Worm (Caenorhabditis elegans) whole organism, L3 larva: ENCODE data around the gene islo-1.

Source experiments
- R02D3.7 ChIP-seq: fragments of 150-350 bp; optimal IDR thresholded peaks from 2 replicates; lab custom pipeline; 2014; ENCODE audit warnings: missing biosample characterization, missing genetic modification characterization
- ceh-82 ChIP-seq: fragments of 150-350 bp; optimal IDR thresholded peaks from 2 replicates; lab custom pipeline; 2014; ENCODE audit warnings: missing biosample characterization, missing genetic modification characterization
- elt-1 ChIP-seq: fragments of 150-350 bp; optimal IDR thresholded peaks from 2 replicates; lab custom pipeline; 2014; ENCODE audit warnings: missing biosample characterization, missing genetic modification characterization
- elt-3 ChIP-seq, 3 experiments: fragments of 150-350 bp in 1 of 3; sonication (generic microtip) in 2 of 3; optimal IDR thresholded peaks; 2 replicates in 2 of 3; 4 replicates in 1 of 3; lab custom pipeline; 2014 to 2017; ENCODE audit warnings: missing biosample characterization in 3 of 3, missing genetic modification characterization in 3 of 3
- fkh-2 ChIP-seq: fragments of 150-350 bp; optimal IDR thresholded peaks from 2 replicates; lab custom pipeline; 2014; ENCODE audit warnings: missing biosample characterization, missing genetic modification reagents, missing genetic modification characterization
- fos-1 ChIP-seq: fragments of 150-350 bp; optimal IDR thresholded peaks from 2 replicates; lab custom pipeline; 2014; ENCODE audit warnings: missing biosample characterization, missing genetic modification characterization
- nhr-12 ChIP-seq: fragments of 150-350 bp; optimal IDR thresholded peaks from 2 replicates; lab custom pipeline; 2014; ENCODE audit warnings: missing biosample characterization, missing genetic modification characterization
- nhr-28 ChIP-seq: fragments of 150-350 bp; optimal IDR thresholded peaks from 2 replicates; lab custom pipeline; 2014; ENCODE audit warnings: missing biosample characterization, missing genetic modification characterization
- snpc-4 ChIP-seq: fragments of 150-350 bp; optimal IDR thresholded peaks from 2 replicates; lab custom pipeline; 2014; ENCODE audit warnings: missing biosample characterization, missing genetic modification characterization
- unc-39 ChIP-seq: sonication (generic microtip); optimal IDR thresholded peaks from 4 replicates; lab custom pipeline; 2017; ENCODE audit warnings: missing biosample characterization, missing genetic modification characterization
- zag-1 ChIP-seq: fragments of 150-350 bp; optimal IDR thresholded peaks from 2 replicates; lab custom pipeline; 2014; ENCODE audit warnings: missing biosample characterization, missing genetic modification characterization

ce11 chrIV:8165950-8166349 is 29.8 kb downstream of the islo-1 start, which contains the start of gene B0218.7:
- no peak for TF ChIP-seq R02D3.7 (tag; lab: Kevin White, UChicago)
- TF ChIP-seq fos-1 (tag; lab: Kevin White, UChicago), result no peak
- TF ChIP-seq zag-1 (tag; lab: Kevin White, UChicago), result no peak
- TF ChIP-seq snpc-4 (tag; lab: Kevin White, UChicago), result no peak
- TF ChIP-seq elt-1, result no peak
- no peak for TF ChIP-seq elt-3 (tag; optimal IDR thresholded peaks at IDR 0.05; lab: Kevin White, UChicago)
- no peak for TF ChIP-seq nhr-12 (tag; lab: Kevin White, UChicago)
- TF ChIP-seq fkh-2 (tag; lab: Kevin White, UChicago), result no peak
- TF ChIP-seq ceh-82, result no peak
- TF ChIP-seq unc-39, result no peak
- TF ChIP-seq nhr-28, result no peak
